Fruit fly (Drosophila melanogaster) whole organism, prepupa: Measurements from ENCODE around the gene CG7182.

Experiments
- Blimp-1 ChIP-seq: fragments of 200-800 bp; sonication (Bioruptor generic); optimal IDR thresholded peaks from 3 replicates; lab custom pipeline; 2017; ENCODE audit warnings: missing biosample characterization, missing genetic modification characterization, mild to moderate bottlenecking, moderate library complexity, missing genetic modification reagents
- Hr38 ChIP-seq: sonication (Bioruptor generic); optimal IDR thresholded peaks from 2 replicates; lab custom pipeline; 2016; ENCODE audit warnings: missing biosample characterization, missing genetic modification characterization
- vri ChIP-seq: fragments of 200-800 bp; sonication (Bioruptor generic); optimal IDR thresholded peaks from 3 replicates; lab custom pipeline; 2016; ENCODE audit warnings: missing biosample characterization, mild to moderate bottlenecking, missing genetic modification characterization

DNA sequence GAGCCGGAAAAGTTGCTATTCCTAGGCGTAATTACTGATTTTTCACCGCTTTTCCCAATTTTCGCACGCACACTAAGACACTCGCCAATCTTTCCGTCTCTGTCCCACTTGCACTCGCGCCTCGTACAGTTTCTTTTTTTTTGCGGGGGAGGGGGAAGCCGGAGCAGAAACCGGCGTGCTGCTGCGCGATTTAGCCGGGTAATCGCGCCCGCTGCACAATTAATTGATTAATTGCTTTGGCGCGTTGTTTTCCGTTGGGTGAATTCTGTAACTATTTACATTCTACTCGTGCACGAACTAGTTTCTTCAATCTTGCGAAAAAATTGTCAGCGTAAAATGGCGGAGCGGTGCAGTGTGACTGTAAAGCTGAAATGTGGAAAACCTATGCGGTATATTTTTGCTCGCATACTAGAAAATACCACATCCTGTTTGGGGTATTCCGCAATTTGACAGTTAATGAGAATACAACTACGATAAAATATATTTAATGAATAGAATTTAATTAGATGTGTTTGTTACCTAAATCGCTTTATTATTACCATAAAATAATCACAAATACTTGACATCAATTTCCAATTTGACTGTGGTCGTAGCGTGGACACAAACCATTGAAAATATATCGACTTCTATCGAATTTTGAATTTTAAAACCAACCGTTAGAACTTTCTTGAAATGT lies 30.9 kb downstream of the CG7182 start, which contains the start of gene Cpsf6:
- no peak for TF ChIP-seq Hr38
- TF ChIP-seq Blimp-1 (GFP tag; lab: Kevin White, UChicago): no peak
- no peak for TF ChIP-seq vri
